Fruit fly (Drosophila melanogaster) whole organism, embryonic: ENCODE results near the gene CG5498.

Experiments
- Atf6 ChIP-seq: fragments of 200-800 bp; sonication (Bioruptor generic); IDR thresholded peaks from 2 replicates; pipeline ENCODE4 v1.3.6; 2022; ENCODE audit warnings: missing biosample characterization, missing genetic modification characterization
- Bdp1 ChIP-seq: fragments of 200-800 bp; sonication (Bioruptor generic); optimal IDR thresholded peaks from 3 replicates; lab custom pipeline; 2016; ENCODE audit warnings: missing biosample characterization, missing genetic modification characterization
- CG12299 ChIP-seq: fragments of 200-800 bp; sonication (Bioruptor generic); optimal IDR thresholded peaks from 2 replicates; lab custom pipeline; 2018; ENCODE audit warnings: missing biosample characterization, mild to moderate bottlenecking, missing genetic modification characterization
- CG14965 ChIP-seq: fragments of 200-800 bp; sonication (Bioruptor generic); optimal IDR thresholded peaks from 2 replicates; lab custom pipeline; 2016; ENCODE audit warnings: missing biosample characterization, missing genetic modification characterization, borderline replicate concordance
- CG15269 ChIP-seq: fragments of 200-800 bp; sonication (Bioruptor generic); optimal IDR thresholded peaks from 2 replicates; lab custom pipeline; 2018; ENCODE audit warnings: missing biosample characterization, mild to moderate bottlenecking, missing genetic modification characterization, moderate library complexity
- CG17328 ChIP-seq: fragments of 200-800 bp; sonication (Bioruptor generic); IDR thresholded peaks from 2 replicates; pipeline ENCODE4 v1.3.6; 2022; ENCODE audit warnings: missing biosample characterization, missing genetic modification characterization
- CG17829 ChIP-seq: fragments of 200-800 bp; optimal IDR thresholded peaks from 2 replicates; lab custom pipeline; 2019; ENCODE audit warnings: missing biosample characterization, mild to moderate bottlenecking, missing genetic modification characterization, moderate library complexity
- CG1792 ChIP-seq: fragments of 200-800 bp; sonication (Bioruptor generic); optimal IDR thresholded peaks from 2 replicates; lab custom pipeline; 2016; ENCODE audit warnings: missing biosample characterization, missing genetic modification characterization
- CG18011 ChIP-seq: fragments of 200-800 bp; sonication (Bioruptor generic); optimal IDR thresholded peaks from 2 replicates; lab custom pipeline; 2017; ENCODE audit warnings: missing biosample characterization, missing genetic modification characterization, mild to moderate bottlenecking, moderate library complexity, missing genotype
- CG18599 ChIP-seq: fragments of 200-800 bp; sonication (Bioruptor generic); optimal IDR thresholded peaks from 3 replicates; lab custom pipeline; 2017; ENCODE audit warnings: missing biosample characterization, missing genetic modification characterization, mild to moderate bottlenecking, moderate library complexity, missing genetic modification reagents
- CG34422 ChIP-seq: fragments of 200-800 bp; sonication (Bioruptor generic); IDR thresholded peaks from 3 replicates; pipeline ENCODE4 v1.3.6; 2022; ENCODE audit warnings: missing biosample characterization, missing genetic modification characterization
- CG5245 ChIP-seq: fragments of 200-800 bp; sonication (Bioruptor generic); optimal IDR thresholded peaks from 3 replicates; lab custom pipeline; 2016; ENCODE audit warnings: missing biosample characterization, missing genetic modification characterization
- CG6175 ChIP-seq: fragments of 200-800 bp; sonication (Bioruptor generic); IDR thresholded peaks from 3 replicates; pipeline ENCODE4 v1.3.6; 2022; ENCODE audit warnings: missing biosample characterization, missing genetic modification characterization
- CG6813 ChIP-seq: fragments of 200-800 bp; sonication (Bioruptor generic); optimal IDR thresholded peaks from 2 replicates; lab custom pipeline; 2017; ENCODE audit warnings: missing biosample characterization, missing genetic modification characterization, mild to moderate bottlenecking, moderate library complexity, missing genetic modification reagents
- CG7556 ChIP-seq: fragments of 200-800 bp; sonication (Bioruptor generic); optimal IDR thresholded peaks from 2 replicates; lab custom pipeline; 2017; ENCODE audit warnings: missing biosample characterization, mild to moderate bottlenecking, missing genetic modification characterization
- CG7839 ChIP-seq: fragments of 200-800 bp; sonication (Bioruptor generic); optimal IDR thresholded peaks from 3 replicates; lab custom pipeline; 2018; ENCODE audit warnings: missing biosample characterization, mild to moderate bottlenecking, missing genetic modification characterization, moderate library complexity
- CG7928 ChIP-seq: fragments of 200-800 bp; sonication (Bioruptor generic); optimal IDR thresholded peaks from 2 replicates; lab custom pipeline; 2017; ENCODE audit warnings: missing biosample characterization, mild to moderate bottlenecking, missing genetic modification characterization
- CG8290 ChIP-seq, 3 experiments: fragments of 200-800 bp; sonication (Bioruptor generic); optimal IDR thresholded peaks; 2 replicates each; lab custom pipeline; 2016 to 2019; ENCODE audit warnings: missing biosample characterization in 3 of 3, missing genetic modification characterization in 3 of 3, mild to moderate bottlenecking in 2 of 3, moderate library complexity in 1 of 3
- CG8478 ChIP-seq: fragments of >200 bp; optimal IDR thresholded peaks from 2 replicates; lab custom pipeline; 2018
- CG9797 ChIP-seq: fragments of 200-800 bp; sonication (Bioruptor generic); optimal IDR thresholded peaks from 3 replicates; lab custom pipeline; 2018; ENCODE audit warnings: missing biosample characterization, mild to moderate bottlenecking, missing genetic modification characterization
- Dek ChIP-seq: fragments of 200-800 bp; sonication (Bioruptor generic); optimal IDR thresholded peaks from 3 replicates; lab custom pipeline; 2019; ENCODE audit warnings: missing biosample characterization, mild to moderate bottlenecking, missing genetic modification characterization, moderate library complexity
- HHEX ChIP-seq: fragments of 200-800 bp; sonication (Bioruptor generic); optimal IDR thresholded peaks from 3 replicates; lab custom pipeline; 2017; ENCODE audit warnings: missing biosample characterization, mild to moderate bottlenecking, missing genetic modification characterization, missing genetic modification reagents
- Hey ChIP-seq: fragments of 200-800 bp; sonication (Bioruptor generic); optimal IDR thresholded peaks from 3 replicates; lab custom pipeline; 2018; ENCODE audit warnings: missing biosample characterization, mild to moderate bottlenecking, missing genetic modification characterization
- Hr3 ChIP-seq: fragments of 200-800 bp; sonication (Bioruptor generic); optimal IDR thresholded peaks from 3 replicates; lab custom pipeline; 2016; ENCODE audit warnings: missing biosample characterization, missing genetic modification characterization
- Max ChIP-seq: fragments of 200-800 bp; sonication (Bioruptor generic); optimal IDR thresholded peaks from 2 replicates; lab custom pipeline; 2016; ENCODE audit warnings: missing biosample characterization, mild to moderate bottlenecking, missing genetic modification characterization
- NfI ChIP-seq: fragments of 200-800 bp; sonication (Bioruptor generic); optimal IDR thresholded peaks from 3 replicates; lab custom pipeline; 2018; ENCODE audit warnings: missing biosample characterization, mild to moderate bottlenecking, missing genetic modification characterization, moderate library complexity
- br ChIP-seq: fragments of >200 bp; optimal IDR thresholded peaks from 2 replicates; lab custom pipeline; 2017
- crol ChIP-seq: fragments of 200-800 bp; sonication (Bioruptor generic); IDR thresholded peaks from 2 replicates; pipeline ENCODE4 v1.3.6; 2022; ENCODE audit warnings: missing biosample characterization, missing genetic modification characterization
- crp ChIP-seq, 2 experiments: fragments of 200-800 bp; sonication (Bioruptor generic); optimal IDR thresholded peaks; 2 replicates in 1 of 2; 3 replicates in 1 of 2; lab custom pipeline; 2017; ENCODE audit warnings: missing biosample characterization in 2 of 2, missing genetic modification characterization in 2 of 2, mild to moderate bottlenecking in 1 of 2, moderate library complexity in 1 of 2
- dysf ChIP-seq: fragments of 200-800 bp; sonication (Bioruptor generic); IDR thresholded peaks from 3 replicates; pipeline ENCODE4 v1.3.6; 2022; ENCODE audit warnings: missing biosample characterization, missing genetic modification characterization
- eve ChIP-seq, 2 experiments: fragments of >200 bp; optimal IDR thresholded peaks; 2 replicates each; lab custom pipeline; 2017; ENCODE audit warnings: missing biosample characterization in 2 of 2, missing genetic modification characterization in 2 of 2
- gcm ChIP-seq: fragments of 200-800 bp; sonication (Bioruptor generic); optimal IDR thresholded peaks from 2 replicates; lab custom pipeline; 2019; ENCODE audit warnings: missing biosample characterization, mild to moderate bottlenecking, missing genetic modification characterization, moderate library complexity
- lola ChIP-seq, 3 experiments: fragments of >200 bp in 2 of 3; fragments of 200-800 bp in 1 of 3; sonication (Bioruptor generic) in 1 of 3; optimal IDR thresholded peaks; 2 replicates each; lab custom pipeline; 2017 to 2019; ENCODE audit warnings: missing biosample characterization in 3 of 3, missing genetic modification characterization in 3 of 3, mild to moderate bottlenecking in 1 of 3, moderate library complexity in 1 of 3
- nerfin-1 ChIP-seq: fragments of 200-800 bp; sonication (Bioruptor generic); optimal IDR thresholded peaks from 3 replicates; lab custom pipeline; 2019; ENCODE audit warnings: missing biosample characterization, mild to moderate bottlenecking, missing genetic modification characterization, moderate library complexity
- nom ChIP-seq: fragments of 200-800 bp; sonication (Bioruptor generic); optimal IDR thresholded peaks from 2 replicates; lab custom pipeline; 2017; ENCODE audit warnings: missing biosample characterization, missing genetic modification characterization, mild to moderate bottlenecking, moderate library complexity, missing genetic modification reagents
- repo ChIP-seq: fragments of 200-800 bp; sonication (Bioruptor generic); optimal IDR thresholded peaks from 2 replicates; lab custom pipeline; 2016; ENCODE audit warnings: missing biosample characterization, missing genetic modification characterization
- ro ChIP-seq: fragments of 200-800 bp; sonication (Bioruptor generic); IDR thresholded peaks from 2 replicates; pipeline ENCODE4 v1.3.6; 2022; ENCODE audit warnings: missing biosample characterization, missing genetic modification characterization
- row ChIP-seq: fragments of 200-800 bp; sonication (Bioruptor generic); IDR thresholded peaks from 3 replicates; pipeline ENCODE4 v1.3.6; 2022; ENCODE audit warnings: missing biosample characterization, missing genetic modification characterization
- stwl ChIP-seq: fragments of 200-800 bp; sonication (Bioruptor generic); optimal IDR thresholded peaks from 3 replicates; lab custom pipeline; 2018; ENCODE audit warnings: missing biosample characterization, mild to moderate bottlenecking, missing genetic modification characterization, moderate library complexity
- tgo ChIP-seq: fragments of 200-800 bp; sonication (Bioruptor generic); IDR thresholded peaks from 3 replicates; pipeline ENCODE4 v1.3.6; 2022; ENCODE audit warnings: missing biosample characterization, missing genetic modification characterization
- twi ChIP-seq: fragments of 200-800 bp; optimal IDR thresholded peaks from 2 replicates; lab custom pipeline; 2019; ENCODE audit warnings: missing biosample characterization, mild to moderate bottlenecking, missing genetic modification characterization, moderate library complexity
- unpg ChIP-seq: fragments of 200-800 bp; sonication (Bioruptor generic); optimal IDR thresholded peaks from 3 replicates; lab custom pipeline; 2018; ENCODE audit warnings: missing biosample characterization, mild to moderate bottlenecking, missing genetic modification characterization, moderate library complexity
- wdn ChIP-seq: fragments of 200-800 bp; sonication (Bioruptor generic); IDR thresholded peaks from 2 replicates; pipeline ENCODE4 v1.3.6; 2022; ENCODE audit warnings: missing biosample characterization, missing genetic modification characterization
- z ChIP-seq: fragments of 200-800 bp; sonication (Bioruptor generic); IDR thresholded peaks from 3 replicates; pipeline ENCODE4 v1.3.6; 2022; ENCODE audit warnings: missing biosample characterization, missing genetic modification characterization

CG5498 gene

dm6 chr3L:20388983-20389382, 5.1 kb upstream of the CG5498 start (continued):
- TF ChIP-seq CG7839 (tag; lab: Kevin White, UChicago), result peak; percentile 53
- TF ChIP-seq CG1792 (GFP tag; lab: Kevin White, UChicago), result no peak
- peak; percentile 45 for TF ChIP-seq Dek (tag; lab: Kevin White, UChicago)
- peak; percentile 35 for TF ChIP-seq HHEX (GFP tag; lab: Kevin White, UChicago)
- no peak for TF ChIP-seq CG17829 (tag; lab: Kevin White, UChicago)
- no peak for TF ChIP-seq br (lab: Kevin White, UChicago)
- TF ChIP-seq NfI (GFP tag; lab: Kevin White, UChicago), result peak; percentile 44
- TF ChIP-seq wdn, result peak; percentile 54; the same call in 1 of the 2 replicates
- peak; percentile 1 for TF ChIP-seq CG5245 (GFP tag; lab: Kevin White, UChicago)
- TF ChIP-seq CG15269 (tag; lab: Kevin White, UChicago), result peak; percentile 59
- peak; percentile 10 for TF ChIP-seq CG6813 (GFP tag; lab: Kevin White, UChicago)
- TF ChIP-seq CG12299, result no peak
- peak; percentile 61 for TF ChIP-seq CG18599 (GFP tag; lab: Kevin White, UChicago)
- TF ChIP-seq CG34422 (GFP tag; lab: Robert Waterston, UW), result peak; percentile 57; the same call in 1 of the 3 replicates
- peak; percentile 21 for TF ChIP-seq Hey (tag; lab: Kevin White, UChicago)
- no peak for TF ChIP-seq stwl (tag; lab: Kevin White, UChicago)
- no peak for TF ChIP-seq CG8478
- TF ChIP-seq CG18011 (GFP tag; lab: Kevin White, UChicago), result no peak
- TF ChIP-seq Atf6 (GFP tag; lab: Robert Waterston, UW), result peak; percentile 70
- TF ChIP-seq row, result peak; percentile 63
- no peak for TF ChIP-seq nom
- no peak for TF ChIP-seq CG8290 (GFP tag; optimal IDR thresholded peaks at IDR 0.05; lab: Kevin White, UChicago)
- peak in 1 of 2 experiments; percentile 85 for TF ChIP-seq CG8290 (tag; optimal IDR thresholded peaks at IDR 0.05; lab: Kevin White, UChicago)
- no peak for TF ChIP-seq ro (GFP tag; lab: Robert Waterston, UW)
- TF ChIP-seq CG7928 (GFP tag; lab: Kevin White, UChicago), result no peak
- TF ChIP-seq Bdp1, result no peak
- no peak for TF ChIP-seq z (GFP tag; lab: Robert Waterston, UW)
- TF ChIP-seq CG14965, result no peak
- TF ChIP-seq eve (GFP tag; optimal IDR thresholded peaks at IDR 0.05; lab: Kevin White, UChicago), result no peak
- TF ChIP-seq repo, result no peak
- TF ChIP-seq CG17328 (GFP tag; lab: Robert Waterston, UW), result peak; percentile 39; the same call in 1 of the 2 replicates
- TF ChIP-seq tgo (GFP tag; lab: Robert Waterston, UW), result peak; percentile 51; the same call in 1 of the 3 replicates
- TF ChIP-seq Hr3, result no peak
- no peak for TF ChIP-seq lola (GFP tag; optimal IDR thresholded peaks at IDR 0.05; lab: Kevin White, UChicago)
- peak; percentile 73 for TF ChIP-seq dysf (GFP tag; lab: Robert Waterston, UW)
- peak; percentile 48 for TF ChIP-seq unpg
- no peak for TF ChIP-seq CG6175
- no peak for TF ChIP-seq nerfin-1 (tag; lab: Kevin White, UChicago)
- peak; percentile 24 for TF ChIP-seq Max
- peak; percentile 4 for TF ChIP-seq CG7556 (GFP tag; lab: Kevin White, UChicago)
- TF ChIP-seq CG9797, result no peak
- TF ChIP-seq twi (tag; lab: Kevin White, UChicago), result no peak
- TF ChIP-seq gcm (GFP tag; lab: Kevin White, UChicago), result peak; percentile 41
- TF ChIP-seq crol (GFP tag; lab: Robert Waterston, UW), result no peak
- TF ChIP-seq crp (GFP tag; optimal IDR thresholded peaks at IDR 0.05; lab: Kevin White, UChicago), result no peak
